Fruit fly (Drosophila melanogaster) Kc167 (cell line): ENCODE measurements around the gene CG33108.

Experiments used
- Myc ChIP-seq: fragments of >200 bp; optimal IDR thresholded peaks from 2 replicates; lab custom pipeline; 2017; ENCODE audit warnings: missing external identifiers
- psq ChIP-seq: fragments of >200 bp; optimal IDR thresholded peaks from 2 replicates; lab custom pipeline; 2017; ENCODE audit warnings: missing external identifiers

DNA sequence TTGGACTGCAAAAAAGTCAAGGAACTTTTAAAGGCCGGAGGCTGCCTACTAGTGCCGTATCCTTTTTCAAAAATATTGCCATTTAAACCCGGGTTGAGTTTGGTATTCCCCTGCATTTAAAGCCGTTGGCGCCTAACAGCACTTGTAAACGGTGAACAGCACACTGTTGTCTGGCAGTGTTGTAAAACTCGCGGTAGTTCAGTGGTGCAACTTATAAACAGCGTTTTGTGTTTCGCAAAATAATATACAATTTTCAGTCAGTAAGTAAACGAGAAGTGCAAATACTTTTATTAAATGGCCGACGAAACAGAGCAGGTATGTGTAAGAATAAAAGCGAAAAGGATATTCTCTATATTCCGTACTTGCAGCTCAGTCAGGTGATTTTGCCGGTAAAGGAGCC lies 765 bp downstream of the CG33108 start, which contains the start of gene LSm3:
- TF ChIP-seq psq (lab: Kevin White, UChicago) (no peak), Myc (lab: Kevin White, UChicago) (no peak)
